Worm (Caenorhabditis elegans) whole organism, late embryonic: ENCODE data around the gene cec-1.

Source experiments
- C08G9.2 ChIP-seq: sonication (generic microtip); optimal IDR thresholded peaks from 2 replicates; lab custom pipeline; 2016; ENCODE audit warnings: mild to moderate bottlenecking, missing genetic modification characterization, moderate library complexity, missing compliant biosample characterization
- C38D4.7 ChIP-seq: fragments of 200-800 bp; sonication (Bioruptor generic); optimal IDR thresholded peaks from 2 replicates; lab custom pipeline; 2018; ENCODE audit warnings: mild to moderate bottlenecking, missing genetic modification characterization, moderate library complexity, missing compliant biosample characterization
- F13H6.1 ChIP-seq: sonication (generic microtip); optimal IDR thresholded peaks from 2 replicates; lab custom pipeline; 2016; ENCODE audit warnings: missing genetic modification characterization, missing compliant biosample characterization
- K09A11.1 ChIP-seq: sonication (generic microtip); optimal IDR thresholded peaks from 2 replicates; lab custom pipeline; 2017; ENCODE audit warnings: antibody characterized with exemption, mild to moderate bottlenecking, missing genetic modification characterization, missing compliant biosample characterization; ENCODE audit not compliant: insufficient read depth
- T23F11.4 ChIP-seq: fragments of 200-800 bp; sonication (Bioruptor generic); optimal IDR thresholded peaks from 2 replicates; lab custom pipeline; 2018; ENCODE audit warnings: mild to moderate bottlenecking, missing genetic modification characterization, missing compliant biosample characterization
- Y22D7AL.16 ChIP-seq: sonication (generic microtip); optimal IDR thresholded peaks from 2 replicates; lab custom pipeline; 2016; ENCODE audit warnings: missing genetic modification characterization, missing compliant biosample characterization
- ahr-1 ChIP-seq: sonication (generic microtip); optimal IDR thresholded peaks from 2 replicates; lab custom pipeline; 2016; ENCODE audit warnings: missing genetic modification characterization, missing compliant biosample characterization
- ceh-2 ChIP-seq: sonication (generic microtip); optimal IDR thresholded peaks from 2 replicates; lab custom pipeline; 2016; ENCODE audit warnings: missing genotype, missing genetic modification characterization, missing compliant biosample characterization
- ceh-22 ChIP-seq: sonication (generic microtip); optimal IDR thresholded peaks from 2 replicates; lab custom pipeline; 2017; ENCODE audit warnings: missing biosample characterization, missing genetic modification characterization
- ceh-30 ChIP-seq: fragments of 150-350 bp; optimal IDR thresholded peaks from 2 replicates; lab custom pipeline; 2014; ENCODE audit warnings: missing biosample characterization, missing genetic modification characterization
- ceh-31 ChIP-seq: sonication (generic microtip); optimal IDR thresholded peaks from 2 replicates; lab custom pipeline; 2016; ENCODE audit warnings: missing genetic modification characterization, missing compliant biosample characterization
- ceh-45 ChIP-seq: fragments of 200-800 bp; sonication (Bioruptor generic); IDR thresholded peaks from 2 replicates; pipeline ENCODE4 v1.3.6; 2022; ENCODE audit warnings: missing genetic modification reagents, missing genetic modification characterization, missing compliant biosample characterization
- ceh-48 ChIP-seq: sonication (generic microtip); optimal IDR thresholded peaks from 2 replicates; lab custom pipeline; 2016; ENCODE audit warnings: missing genetic modification characterization, inconsistent platforms, missing compliant biosample characterization
- ceh-6 ChIP-seq: fragments of 200-800 bp; sonication (Bioruptor generic); optimal IDR thresholded peaks from 2 replicates; lab custom pipeline; 2018; ENCODE audit warnings: mild to moderate bottlenecking, missing genetic modification characterization, missing compliant biosample characterization
- ceh-9 ChIP-seq: sonication (generic microtip); optimal IDR thresholded peaks from 2 replicates; lab custom pipeline; 2016; ENCODE audit warnings: mild to moderate bottlenecking, missing genetic modification characterization, inconsistent platforms, missing compliant biosample characterization
- che-1 ChIP-seq: sonication (generic microtip); optimal IDR thresholded peaks from 2 replicates; lab custom pipeline; 2016; ENCODE audit warnings: mild to moderate bottlenecking, missing genetic modification characterization, missing compliant biosample characterization
- dmd-4 ChIP-seq: sonication (generic microtip); optimal IDR thresholded peaks from 2 replicates; lab custom pipeline; 2016; ENCODE audit warnings: borderline replicate concordance, missing genetic modification characterization, missing compliant biosample characterization
- dve-1 ChIP-seq: sonication (generic microtip); optimal IDR thresholded peaks from 2 replicates; lab custom pipeline; 2017; ENCODE audit warnings: antibody characterized with exemption, mild to moderate bottlenecking, missing genetic modification characterization, missing compliant biosample characterization
- elt-2 ChIP-seq: sonication (generic microtip); optimal IDR thresholded peaks from 2 replicates; lab custom pipeline; 2016; ENCODE audit warnings: missing genetic modification reagents, missing genetic modification characterization, missing compliant biosample characterization
- elt-4 ChIP-seq: sonication (generic microtip); optimal IDR thresholded peaks from 2 replicates; lab custom pipeline; 2016; ENCODE audit warnings: missing genetic modification characterization, missing compliant biosample characterization
- eyg-1 ChIP-seq: sonication (generic microtip); optimal IDR thresholded peaks from 2 replicates; lab custom pipeline; 2016; ENCODE audit warnings: missing genotype, missing genetic modification characterization, missing compliant biosample characterization
- fkh-10 ChIP-seq: fragments of 150-350 bp; optimal IDR thresholded peaks from 2 replicates; lab custom pipeline; 2014; ENCODE audit warnings: missing biosample characterization, missing genetic modification reagents, missing genetic modification characterization
- fkh-6 ChIP-seq: sonication (generic microtip); optimal IDR thresholded peaks from 2 replicates; lab custom pipeline; 2016; ENCODE audit warnings: missing genetic modification characterization, missing compliant biosample characterization
- hlh-13 ChIP-seq: fragments of 200-800 bp; sonication (Bioruptor generic); optimal IDR thresholded peaks from 2 replicates; lab custom pipeline; 2018; ENCODE audit warnings: mild to moderate bottlenecking, missing genetic modification characterization, missing compliant biosample characterization
- hlh-15 ChIP-seq: sonication (generic microtip); optimal IDR thresholded peaks from 2 replicates; lab custom pipeline; 2016; ENCODE audit warnings: missing genetic modification characterization, missing compliant biosample characterization
- hlh-30 ChIP-seq: sonication (generic microtip); optimal IDR thresholded peaks from 2 replicates; lab custom pipeline; 2017; ENCODE audit warnings: antibody characterized with exemption, missing genetic modification characterization, missing compliant biosample characterization; ENCODE audit not compliant: insufficient read depth
- hlh-6 ChIP-seq: sonication (generic microtip); optimal IDR thresholded peaks from 2 replicates; lab custom pipeline; 2016; ENCODE audit warnings: missing genotype, missing genetic modification characterization, missing compliant biosample characterization
- lin-11 ChIP-seq: fragments of 200-800 bp; sonication (Bioruptor generic); optimal IDR thresholded peaks from 2 replicates; lab custom pipeline; 2018; ENCODE audit warnings: mild to moderate bottlenecking, missing genetic modification characterization, missing compliant biosample characterization
- madf-2 ChIP-seq: sonication (generic microtip); optimal IDR thresholded peaks from 2 replicates; lab custom pipeline; 2017; ENCODE audit warnings: missing genetic modification characterization, missing compliant biosample characterization
- mec-3 ChIP-seq: sonication (generic microtip); optimal IDR thresholded peaks from 2 replicates; lab custom pipeline; 2016; ENCODE audit warnings: borderline replicate concordance, missing genetic modification characterization, missing compliant biosample characterization
- nfya-1 ChIP-seq: sonication (generic microtip); optimal IDR thresholded peaks from 2 replicates; lab custom pipeline; 2017; ENCODE audit warnings: missing genetic modification characterization, mild to moderate bottlenecking, missing compliant biosample characterization, antibody characterized with exemption, moderate library complexity
- nhr-11 ChIP-seq: fragments of 150-350 bp; optimal IDR thresholded peaks from 2 replicates; lab custom pipeline; 2014; ENCODE audit warnings: missing biosample characterization, missing genetic modification characterization
- nhr-232 ChIP-seq: sonication (generic microtip); optimal IDR thresholded peaks from 2 replicates; lab custom pipeline; 2016; ENCODE audit warnings: missing genetic modification characterization, missing compliant biosample characterization
- pag-3 ChIP-seq: sonication (generic microtip); optimal IDR thresholded peaks from 2 replicates; lab custom pipeline; 2016; ENCODE audit warnings: missing compliant biosample characterization, missing genetic modification characterization, borderline replicate concordance
- pax-1 ChIP-seq: fragments of 150-350 bp; optimal IDR thresholded peaks from 2 replicates; lab custom pipeline; 2014; ENCODE audit warnings: missing biosample characterization, missing genetic modification characterization
- pha-2 ChIP-seq: sonication (generic microtip); optimal IDR thresholded peaks from 2 replicates; lab custom pipeline; 2017; ENCODE audit warnings: mild to moderate bottlenecking, missing genetic modification characterization, missing compliant biosample characterization
- pha-4 ChIP-seq: fragments of 150-350 bp; optimal IDR thresholded peaks from 2 replicates; lab custom pipeline; 2018; ENCODE audit warnings: missing biosample characterization, missing genetic modification reagents, missing genetic modification characterization
- pqm-1 ChIP-seq: sonication (generic microtip); optimal IDR thresholded peaks from 2 replicates; lab custom pipeline; 2016; ENCODE audit warnings: missing genetic modification characterization, missing compliant biosample characterization
- rnt-1 ChIP-seq: sonication (generic microtip); optimal IDR thresholded peaks from 2 replicates; lab custom pipeline; 2016; ENCODE audit warnings: missing genetic modification characterization, missing compliant biosample characterization
- sdc-2 ChIP-seq: sonication (generic microtip); optimal IDR thresholded peaks from 2 replicates; lab custom pipeline; 2016; ENCODE audit warnings: missing genotype, missing genetic modification characterization, missing compliant biosample characterization
- sox-4 ChIP-seq: sonication (generic microtip); optimal IDR thresholded peaks from 2 replicates; lab custom pipeline; 2017; ENCODE audit warnings: mild to moderate bottlenecking, missing genetic modification characterization, inconsistent platforms, missing compliant biosample characterization
- syd-9 ChIP-seq: sonication (generic microtip); optimal IDR thresholded peaks from 2 replicates; lab custom pipeline; 2016; ENCODE audit warnings: mild to moderate bottlenecking, missing genetic modification characterization, moderate library complexity, missing compliant biosample characterization
- tbx-7 ChIP-seq: sonication (generic microtip); optimal IDR thresholded peaks from 2 replicates; lab custom pipeline; 2016; ENCODE audit warnings: missing genotype, missing genetic modification characterization, missing compliant biosample characterization
- ttx-3 ChIP-seq: sonication (generic microtip); optimal IDR thresholded peaks from 2 replicates; lab custom pipeline; 2016; ENCODE audit warnings: missing genetic modification reagents, missing genetic modification characterization, missing compliant biosample characterization
- unc-3 ChIP-seq, 2 experiments: fragments of 200-800 bp in 1 of 2; sonication (Bioruptor generic) in 1 of 2; sonication (generic microtip) in 1 of 2; conservative IDR thresholded peaks in 1 of 2; optimal IDR thresholded peaks in 1 of 2; 2 replicates each; pipeline versions ENCODE4 v1.3.6 to Lab custom; 2016 to 2022; ENCODE audit warnings: missing compliant biosample characterization in 2 of 2, missing genetic modification characterization in 2 of 2, missing genetic modification reagents in 1 of 2
- unc-42 ChIP-seq: sonication (generic microtip); optimal IDR thresholded peaks from 2 replicates; lab custom pipeline; 2016; ENCODE audit warnings: missing genotype, missing genetic modification characterization, missing compliant biosample characterization
- unc-55 ChIP-seq: sonication (generic microtip); optimal IDR thresholded peaks from 2 replicates; lab custom pipeline; 2017; ENCODE audit warnings: missing biosample characterization, missing genetic modification reagents, missing genetic modification characterization
- unc-86 ChIP-seq: sonication (generic microtip); optimal IDR thresholded peaks from 2 replicates; lab custom pipeline; 2016; ENCODE audit warnings: missing genetic modification characterization, missing compliant biosample characterization
- ztf-16 ChIP-seq: sonication (generic microtip); optimal IDR thresholded peaks from 2 replicates; lab custom pipeline; 2017; ENCODE audit warnings: missing genetic modification characterization, missing compliant biosample characterization

Gene cec-1

DNA sequence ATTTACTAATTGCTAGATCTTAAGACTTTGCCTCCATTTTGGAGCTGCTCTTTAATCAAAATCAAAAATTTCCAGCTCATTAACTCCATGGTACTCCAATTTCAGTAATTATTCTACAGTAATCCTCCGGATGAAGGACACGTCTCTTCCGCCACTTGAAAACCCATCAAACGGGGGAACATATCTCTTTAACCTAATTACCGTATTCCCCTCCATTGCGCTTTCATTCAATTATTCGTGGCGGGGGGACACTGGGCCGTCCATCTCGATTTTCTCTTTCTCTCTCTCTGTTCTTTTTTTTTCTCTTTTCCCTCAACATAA, 9.3 kb upstream of the cec-1 start:
- TF ChIP-seq unc-42 (peak; percentile 99), ceh-31 (peak; percentile 67), dve-1 (tag; lab: Kevin White, UChicago) (no peak), unc-55 (no peak), C38D4.7 (no peak)

DNA sequence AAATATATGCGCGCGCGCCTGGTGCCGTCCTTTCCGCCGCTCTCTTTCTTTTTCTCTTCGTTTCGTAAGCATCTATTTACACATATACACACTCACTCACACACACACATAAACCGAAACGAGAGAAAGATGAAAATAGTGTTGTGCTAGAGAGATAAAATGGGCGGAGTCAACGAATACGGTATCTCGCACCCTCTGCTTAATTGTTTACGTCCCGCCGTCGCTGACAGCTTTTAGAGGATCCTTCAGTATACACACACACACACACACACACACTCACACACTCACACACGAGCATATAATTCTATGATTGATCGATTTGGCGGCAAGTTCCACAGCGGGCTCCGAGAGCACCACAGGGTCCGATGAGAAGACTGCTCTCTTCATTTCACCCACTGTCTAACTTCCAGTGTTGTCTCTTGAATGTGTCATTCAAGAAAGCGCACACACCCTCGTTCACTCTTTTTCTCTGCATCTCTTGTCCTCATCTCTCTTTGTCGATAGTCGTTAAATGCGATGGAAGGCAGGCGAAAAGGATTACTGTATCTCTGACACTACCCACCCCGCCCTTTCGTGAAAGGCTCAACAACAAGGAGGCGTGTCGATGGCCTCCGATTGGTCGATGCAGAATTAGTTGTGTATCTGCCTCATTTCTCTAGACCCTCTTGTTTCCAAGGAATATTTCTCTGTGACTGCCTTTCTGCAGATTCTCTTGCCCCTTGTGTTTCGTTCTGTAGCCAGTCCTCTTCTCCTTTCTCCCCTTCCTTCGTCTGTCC, 8.8 kb upstream of the cec-1 start:
- TF ChIP-seq nfya-1 (peak; percentile 100), dmd-4 (peak; percentile 1), pha-2 (peak; percentile 83), nhr-11 (tag; lab: Kevin White, UChicago) (no peak), sdc-2 (tag; lab: Kevin White, UChicago) (peak; percentile 25), fkh-10 (GFP tag; lab: Kevin White, UChicago) (no peak), C08G9.2 (no peak), Y22D7AL.16 (tag; lab: Kevin White, UChicago) (peak; percentile 6), ztf-16 (tag; lab: Kevin White, UChicago) (peak; percentile 55), hlh-13 (no peak), ceh-22 (tag; lab: Kevin White, UChicago) (peak; percentile 87), hlh-6 (no peak), che-1 (no peak), elt-2 (tag; lab: Kevin White, UChicago) (peak; percentile 35), ceh-6 (peak; percentile 18), pha-4 (tag; lab: Kevin White, UChicago) (no peak), sox-4 (no peak), syd-9 (tag; lab: Kevin White, UChicago) (peak; percentile 76), rnt-1 (tag; lab: Kevin White, UChicago) (peak; percentile 54), lin-11 (tag; lab: Kevin White, UChicago) (no peak), T23F11.4 (GFP tag; lab: Kevin White, UChicago) (peak; percentile 9), ceh-48 (tag; lab: Kevin White, UChicago) (peak; percentile 66), mec-3 (tag; lab: Kevin White, UChicago) (no peak), unc-3 (GFP tag; conservative IDR thresholded peaks at IDR 0.05; lab: Robert Waterston, UW) (no peak), unc-3 (tag; optimal IDR thresholded peaks at IDR 0.05; lab: Kevin White, UChicago) (peak; percentile 1), ttx-3 (tag; lab: Kevin White, UChicago) (peak; percentile 19), ahr-1 (no peak), unc-55 (peak; percentile 98), fkh-6 (tag; lab: Kevin White, UChicago) (no peak), tbx-7 (tag; lab: Kevin White, UChicago) (no peak), ceh-9 (no peak), K09A11.1 (tag; lab: Kevin White, UChicago) (no peak), unc-86 (tag; lab: Kevin White, UChicago) (no peak), madf-2 (tag; lab: Kevin White, UChicago) (no peak), ceh-45 (GFP tag; lab: Robert Waterston, UW) (no peak), nhr-232 (tag; lab: Kevin White, UChicago) (no peak), pax-1 (tag; lab: Kevin White, UChicago) (no peak), hlh-30 (tag; lab: Kevin White, UChicago) (peak; percentile 70), pag-3 (tag; lab: Kevin White, UChicago) (peak; percentile 29), ceh-2 (tag; lab: Kevin White, UChicago) (peak; percentile 41), F13H6.1 (tag; lab: Kevin White, UChicago) (peak; percentile 48), elt-4 (tag; lab: Kevin White, UChicago) (no peak), pqm-1 (tag; lab: Kevin White, UChicago) (no peak), hlh-15 (no peak), unc-42 (peak; percentile 78), eyg-1 (tag; lab: Kevin White, UChicago) (peak; percentile 70), ceh-30 (tag; lab: Kevin White, UChicago) (no peak), C38D4.7 (no peak)
